Worm (Caenorhabditis elegans) whole organism, midembryonic: ENCODE measurements around the gene C10E2.2.

ENCODE experiments used
- T22C8.4 ChIP-seq: fragments of 200-800 bp; sonication (Bioruptor generic); IDR thresholded peaks from 2 replicates; pipeline ENCODE4 v1.3.6; 2022; ENCODE audit warnings: missing genetic modification characterization, missing compliant biosample characterization
- cog-1 ChIP-seq: sonication (generic microtip); optimal IDR thresholded peaks from 2 replicates; lab custom pipeline; 2016; ENCODE audit warnings: missing genetic modification characterization, missing compliant biosample characterization
- flt-1 ChIP-seq: fragments of 200-800 bp; sonication (Bioruptor generic); IDR thresholded peaks from 2 replicates; pipeline ENCODE4 v1.3.6; 2022; ENCODE audit warnings: missing genetic modification characterization, missing compliant biosample characterization
- klf-2 ChIP-seq: fragments of 200-800 bp; sonication (Bioruptor generic); conservative IDR thresholded peaks from 2 replicates; pipeline ENCODE4 v1.3.6; 2022; ENCODE audit warnings: missing genetic modification reagents, missing genetic modification characterization, missing compliant biosample characterization
- med-1 ChIP-seq: sonication (generic microtip); optimal IDR thresholded peaks from 2 replicates; lab custom pipeline; 2017; ENCODE audit warnings: missing genetic modification characterization, mild to moderate bottlenecking, missing compliant biosample characterization, antibody characterized with exemption, missing genetic modification reagents; ENCODE audit not compliant: insufficient read depth
- ref-1 ChIP-seq: fragments of 200-800 bp; sonication (Bioruptor generic); conservative IDR thresholded peaks from 2 replicates; pipeline ENCODE4 v1.3.6; 2022; ENCODE audit warnings: missing genetic modification reagents, missing genetic modification characterization, missing compliant biosample characterization
- tab-1 ChIP-seq: fragments of 200-800 bp; sonication (Bioruptor generic); IDR thresholded peaks from 2 replicates; pipeline ENCODE4 v1.3.6; 2022; ENCODE audit warnings: missing genetic modification characterization, missing compliant biosample characterization
- ztf-23 ChIP-seq: fragments of 200-800 bp; sonication (Bioruptor generic); IDR thresholded peaks from 2 replicates; pipeline ENCODE4 v1.3.6; 2022; ENCODE audit warnings: missing genetic modification reagents, missing genetic modification characterization, missing compliant biosample characterization
- ztf-29 ChIP-seq: fragments of 200-800 bp; sonication (Bioruptor generic); IDR thresholded peaks from 2 replicates; pipeline ENCODE4 v1.3.6; 2022; ENCODE audit warnings: missing genetic modification reagents, missing genetic modification characterization, missing compliant biosample characterization

DNA sequence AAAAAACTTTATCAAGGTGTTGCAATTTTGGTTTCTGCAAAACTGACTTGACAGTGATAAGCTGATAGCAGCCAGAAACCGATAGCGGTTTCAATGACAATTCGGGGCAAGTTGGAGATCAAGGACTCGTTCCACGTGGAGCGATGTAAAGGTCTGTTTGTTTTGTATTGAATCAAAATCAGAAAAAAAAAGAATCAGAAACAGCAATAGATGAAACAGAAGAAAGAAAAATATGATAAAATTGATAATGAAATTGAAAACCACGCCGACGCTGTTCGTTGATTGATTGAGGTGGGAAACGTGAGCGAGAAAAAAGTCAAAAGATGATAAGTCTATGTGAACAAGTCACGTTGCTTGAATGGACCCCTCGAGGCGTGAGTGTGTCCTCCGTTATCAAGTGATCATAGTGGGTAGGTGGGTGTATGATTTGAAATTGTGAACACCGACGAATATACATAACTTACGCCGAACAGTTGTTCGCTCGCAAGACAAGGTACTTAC, 30.3 kb downstream of the C10E2.2 start:
- no peak for TF ChIP-seq med-1 (GFP tag; lab: Kevin White, UChicago)
- TF ChIP-seq klf-2 (GFP tag; lab: Robert Waterston, UW) = no peak
- TF ChIP-seq flt-1 = no peak
- TF ChIP-seq cog-1 (tag; lab: Kevin White, UChicago) = no peak
- no peak for TF ChIP-seq ztf-29 (GFP tag; lab: Robert Waterston, UW)
- TF ChIP-seq T22C8.4 (GFP tag; lab: Robert Waterston, UW) = no peak
- no peak for TF ChIP-seq ztf-23 (GFP tag; lab: Robert Waterston, UW)
- TF ChIP-seq tab-1 = no peak
- TF ChIP-seq ref-1 = no peak
